Fruit fly (Drosophila melanogaster): Measurements from ENCODE around the gene CG12483.

CG12483 gene

DNA sequence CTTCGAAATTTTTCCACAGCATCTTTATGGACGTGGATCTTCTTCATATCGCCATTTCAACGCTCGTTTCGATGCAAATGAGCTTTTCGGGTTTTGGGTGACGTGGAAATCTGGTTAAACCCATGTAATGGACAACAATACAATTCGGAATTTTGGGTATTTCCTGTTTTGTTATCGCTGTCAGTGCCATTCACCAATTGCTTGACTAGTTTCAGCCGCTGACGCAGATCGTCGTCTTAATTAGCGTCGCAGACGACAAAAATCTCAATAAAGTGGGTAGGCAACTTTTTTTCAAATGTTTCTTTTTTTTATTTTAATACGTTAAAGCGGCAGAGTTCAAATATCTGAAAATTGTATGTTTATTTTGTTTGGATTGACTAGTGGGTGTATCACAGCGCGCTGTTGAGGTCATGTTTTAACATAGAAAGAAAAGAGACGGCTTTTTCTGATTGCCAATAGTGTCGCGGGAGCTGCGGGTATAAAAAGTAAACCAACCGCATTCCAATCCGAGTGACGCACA is 35.7 kb upstream of the CG12483 start (continued):
- peak; percentile 12 for TF ChIP-seq CG10543 (GFP tag; optimal IDR thresholded peaks at IDR 0.05)
- peak; percentile 31 for TF ChIP-seq Med (GFP tag)

DNA sequence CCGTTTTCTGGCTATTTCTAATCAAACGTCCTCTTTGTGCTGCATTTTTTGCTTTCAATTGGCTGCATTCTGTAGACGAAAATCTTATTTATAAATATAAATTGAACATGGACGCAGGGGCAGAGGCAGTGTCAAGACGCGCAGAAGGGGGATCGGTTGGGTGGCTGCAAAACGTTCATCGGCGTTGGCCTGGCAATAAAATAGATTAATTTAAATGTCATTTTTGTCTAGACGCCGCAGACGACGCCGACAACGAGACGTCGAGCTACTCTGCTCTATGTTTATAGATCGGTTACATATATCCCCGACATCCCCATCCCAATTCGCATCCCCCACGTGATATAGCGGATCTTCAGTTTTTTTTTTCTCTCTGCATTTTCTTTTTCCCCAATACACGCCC is 35.2 kb upstream of the CG12483 start:
- no peak for TF ChIP-seq PHDP (tag; optimal IDR thresholded peaks at IDR 0.05)
- no peak for TF ChIP-seq tap (tag; optimal IDR thresholded peaks at IDR 0.05)
- no peak for TF ChIP-seq fru (optimal IDR thresholded peaks at IDR 0.05)
- TF ChIP-seq zf30C (GFP tag; optimal IDR thresholded peaks at IDR 0.05), result no peak
- no peak for TF ChIP-seq CG7839 (tag; optimal IDR thresholded peaks at IDR 0.05)
- TF ChIP-seq abd-A (tag; optimal IDR thresholded peaks at IDR 0.05), result no peak
- TF ChIP-seq lmd (GFP tag; IDR thresholded peaks at IDR 0.05), result no peak
- no peak for TF ChIP-seq CG3838 (GFP tag; optimal IDR thresholded peaks at IDR 0.05)
- no peak for TF ChIP-seq CG7928 (GFP tag; optimal IDR thresholded peaks at IDR 0.05)
- no peak for TF ChIP-seq prd (optimal IDR thresholded peaks at IDR 0.05)
- TF ChIP-seq prd (GFP tag; IDR thresholded peaks at IDR 0.05), result no peak
- TF ChIP-seq run (tag; optimal IDR thresholded peaks at IDR 0.05), result no peak
- no peak for TF ChIP-seq schlank (tag; optimal IDR thresholded peaks at IDR 0.05)
- no peak for TF ChIP-seq CG31224 (GFP tag; IDR thresholded peaks at IDR 0.05)
- no peak for TF ChIP-seq emc (GFP tag; optimal IDR thresholded peaks at IDR 0.05)
- no peak for TF ChIP-seq wek (GFP tag; optimal IDR thresholded peaks at IDR 0.05)
- TF ChIP-seq sna (GFP tag; IDR thresholded peaks at IDR 0.05; ENCODE audit: partially characterized antibody), result no peak
- TF ChIP-seq Trl (optimal IDR thresholded peaks at IDR 0.05), result no peak
- TF ChIP-seq Trl (GFP tag; optimal IDR thresholded peaks at IDR 0.05), result no peak
- no peak for TF ChIP-seq Dad (GFP tag; optimal IDR thresholded peaks at IDR 0.05)
- no peak for TF ChIP-seq lilli (GFP tag; optimal IDR thresholded peaks at IDR 0.05)
- TF ChIP-seq crol (GFP tag; IDR thresholded peaks at IDR 0.05), result peak; percentile 64
- TF ChIP-seq CG4328 (GFP tag; optimal IDR thresholded peaks at IDR 0.05), result peak; percentile 41
- no peak for TF ChIP-seq CG10267 (tag; optimal IDR thresholded peaks at IDR 0.05)
- no peak for TF ChIP-seq Deaf1 (tag; optimal IDR thresholded peaks at IDR 0.05)
- no peak for TF ChIP-seq CG14965 (GFP tag; optimal IDR thresholded peaks at IDR 0.05; ENCODE audit: borderline replicate concordance)
- no peak for TF ChIP-seq MBD-R2 (GFP tag; IDR thresholded peaks at IDR 0.05)
- TF ChIP-seq CG42726 (GFP tag; IDR thresholded peaks at IDR 0.05; ENCODE audit: partially characterized antibody), result no peak
- TF ChIP-seq NFAT (GFP tag; IDR thresholded peaks at IDR 0.05), result no peak
- TF ChIP-seq CG10654 (GFP tag; optimal IDR thresholded peaks at IDR 0.05), result no peak
- no peak for TF ChIP-seq dmrt99B (tag; optimal IDR thresholded peaks at IDR 0.05)
- peak; percentile 29; the same call in 1 of the 2 replicates for TF ChIP-seq Rfx (GFP tag; IDR thresholded peaks at IDR 0.05)
- no peak for TF ChIP-seq CG34422 (GFP tag; IDR thresholded peaks at IDR 0.05)
- TF ChIP-seq corto (GFP tag; optimal IDR thresholded peaks at IDR 0.05), result no peak
- TF ChIP-seq odd (GFP tag; optimal IDR thresholded peaks at IDR 0.05), result no peak
- no peak for TF ChIP-seq Pdp1 (GFP tag; optimal IDR thresholded peaks at IDR 0.05)
- TF ChIP-seq CG4617 (GFP tag; optimal IDR thresholded peaks at IDR 0.05; ENCODE audit: borderline replicate concordance), result no peak
- TF ChIP-seq CG17359 (tag; optimal IDR thresholded peaks at IDR 0.05), result no peak
- peak; percentile 71 for TF ChIP-seq sens (GFP tag)
- TF ChIP-seq Hr78 (GFP tag; optimal IDR thresholded peaks at IDR 0.05), result no peak
- TF ChIP-seq CG12769 (tag; optimal IDR thresholded peaks at IDR 0.05), result peak; percentile 61
- TF ChIP-seq CG30431 (GFP tag; optimal IDR thresholded peaks at IDR 0.05), result no peak
- TF ChIP-seq YL-1 (GFP tag; optimal IDR thresholded peaks at IDR 0.05), result no peak
- TF ChIP-seq Side (GFP tag; optimal IDR thresholded peaks at IDR 0.05), result no peak
- no peak for TF ChIP-seq HmgD (GFP tag; optimal IDR thresholded peaks at IDR 0.05)
- no peak for TF ChIP-seq E2f2 (GFP tag; IDR thresholded peaks at IDR 0.05)
- TF ChIP-seq tup (GFP tag; optimal IDR thresholded peaks at IDR 0.05), result no peak
- no peak for TF ChIP-seq usp (GFP tag; optimal IDR thresholded peaks at IDR 0.05)

Measured in whole organism, embryonic.